Fruit fly (Drosophila melanogaster): ENCODE results near the gene CadN.

CadN gene

dm6 chr2L:17615471-17615870 lies 162.7 kb downstream of the CadN start:
- TF ChIP-seq CG17829 (tag; optimal IDR thresholded peaks at IDR 0.05) = no peak
- TF ChIP-seq CG17802 (tag; optimal IDR thresholded peaks at IDR 0.05) = no peak
- TF ChIP-seq Meics (GFP tag; optimal IDR thresholded peaks at IDR 0.05) = peak; percentile 17
- peak; percentile 23 for TF ChIP-seq CG15269 (tag; optimal IDR thresholded peaks at IDR 0.05)
- TF ChIP-seq CG2120 (GFP tag; optimal IDR thresholded peaks at IDR 0.05) = peak; percentile 6
- no peak for TF ChIP-seq Camta (GFP tag; optimal IDR thresholded peaks at IDR 0.05)
- TF ChIP-seq nom (GFP tag; optimal IDR thresholded peaks at IDR 0.05) = no peak
- no peak for TF ChIP-seq Dad (GFP tag; optimal IDR thresholded peaks at IDR 0.05)
- no peak for TF ChIP-seq pum (GFP tag; optimal IDR thresholded peaks at IDR 0.05)
- TF ChIP-seq amos (GFP tag; IDR thresholded peaks at IDR 0.05; ENCODE audit: partially characterized antibody) = no peak
- no peak for TF ChIP-seq btn (GFP tag; optimal IDR thresholded peaks at IDR 0.05)
- peak; percentile 13 for TF ChIP-seq Sox102F (GFP tag; optimal IDR thresholded peaks at IDR 0.05)
- no peak for TF ChIP-seq trem (tag; optimal IDR thresholded peaks at IDR 0.05)
- TF ChIP-seq jumu (GFP tag; optimal IDR thresholded peaks at IDR 0.05) = no peak
- TF ChIP-seq Xrp1 (GFP tag; IDR thresholded peaks at IDR 0.05) = 0 out of 2 replicates have a peak, but pooled peaks have one; percentile 35
- no peak for TF ChIP-seq CG3726 (GFP tag; IDR thresholded peaks at IDR 0.05)
- TF ChIP-seq NFAT (GFP tag; IDR thresholded peaks at IDR 0.05) = no peak
- peak; percentile 46 for TF ChIP-seq dmrt99B (tag; optimal IDR thresholded peaks at IDR 0.05)
- no peak for TF ChIP-seq Kr (GFP tag; optimal IDR thresholded peaks at IDR 0.05)
- TF ChIP-seq CG12744 (GFP tag; optimal IDR thresholded peaks at IDR 0.05) = no peak
- TF ChIP-seq Lim3 (GFP tag; IDR thresholded peaks at IDR 0.05) = no peak
- peak; percentile 16 for TF ChIP-seq scrt (GFP tag; optimal IDR thresholded peaks at IDR 0.05)
- no peak for TF ChIP-seq hb (GFP tag; IDR thresholded peaks at IDR 0.05; ENCODE audit: partially characterized antibody)
- peak; percentile 23 for TF ChIP-seq CoRest (tag; optimal IDR thresholded peaks at IDR 0.05)
- no peak for TF ChIP-seq Hsf (GFP tag; optimal IDR thresholded peaks at IDR 0.05)
- no peak for TF ChIP-seq CG9876 (GFP tag; optimal IDR thresholded peaks at IDR 0.05)
- no peak for TF ChIP-seq Sin3A (optimal IDR thresholded peaks at IDR 0.05)
- TF ChIP-seq toy (GFP tag; IDR thresholded peaks at IDR 0.05) = no peak
- peak; percentile 44 for TF ChIP-seq Hmr (GFP tag; optimal IDR thresholded peaks at IDR 0.05)
- TF ChIP-seq Hr78 (GFP tag; optimal IDR thresholded peaks at IDR 0.05) = no peak
- TF ChIP-seq D19A (tag; optimal IDR thresholded peaks at IDR 0.05) = peak; percentile 85
- peak; percentile 58 for TF ChIP-seq lab (GFP tag; optimal IDR thresholded peaks at IDR 0.05)
- TF ChIP-seq onecut (GFP tag; IDR thresholded peaks at IDR 0.05) = 0 out of 2 replicates have a peak, but pooled peaks have one; percentile 12
- no peak for TF ChIP-seq Hand (GFP tag; optimal IDR thresholded peaks at IDR 0.05)
- no peak for TF ChIP-seq Fer3 (tag; optimal IDR thresholded peaks at IDR 0.05)
- TF ChIP-seq ranshi (GFP tag; IDR thresholded peaks at IDR 0.05) = no peak
- no peak for TF ChIP-seq Ptx1 (GFP tag; IDR thresholded peaks at IDR 0.05)
- TF ChIP-seq unc-4 (GFP tag; IDR thresholded peaks at IDR 0.05; ENCODE audit: partially characterized antibody) = no peak
- no peak for TF ChIP-seq aop (GFP tag; IDR thresholded peaks at IDR 0.05)
- TF ChIP-seq Hr51 (GFP tag; optimal IDR thresholded peaks at IDR 0.05) = peak in 1 of 2 experiments; percentile 40
- TF ChIP-seq Dfd (GFP tag; optimal IDR thresholded peaks at IDR 0.05) = no peak
- no peak for TF ChIP-seq CG14860 (GFP tag; IDR thresholded peaks at IDR 0.05; ENCODE audit: partially characterized antibody)
- TF ChIP-seq ato (GFP tag; IDR thresholded peaks at IDR 0.05; ENCODE audit: partially characterized antibody) = no peak
- TF ChIP-seq tin (GFP tag; optimal IDR thresholded peaks at IDR 0.05) = no peak
- TF ChIP-seq abd-A (tag; optimal IDR thresholded peaks at IDR 0.05) = peak; percentile 0
- 0 out of 2 replicates have a peak, but pooled peaks have one; percentile 17 for TF ChIP-seq lmd (GFP tag; IDR thresholded peaks at IDR 0.05)
- peak; percentile 44 for TF ChIP-seq gem (tag; optimal IDR thresholded peaks at IDR 0.05)
- TF ChIP-seq Oli (tag; optimal IDR thresholded peaks at IDR 0.05) = peak; percentile 10
- peak; percentile 34 for TF ChIP-seq CG13424 (tag; optimal IDR thresholded peaks at IDR 0.05)
- TF ChIP-seq Doc2 (GFP tag; IDR thresholded peaks at IDR 0.05) = no peak
- TF ChIP-seq az2 (GFP tag; optimal IDR thresholded peaks at IDR 0.05) = no peak
